Fruit fly (Drosophila melanogaster) whole organism: ENCODE results near the gene CG31681.

Experiments
- EcR ChIP-seq, 2 experiments: fragments of >200 bp; optimal IDR thresholded peaks; 2 replicates each; lab custom pipeline; 2017; ENCODE audit warnings: missing biosample characterization in 2 of 2, missing genetic modification characterization in 2 of 2, missing genetic modification reagents in 2 of 2
- pan ChIP-seq: fragments of >200 bp; optimal IDR thresholded peaks from 2 replicates; lab custom pipeline; 2017
- psq ChIP-seq: fragments of >200 bp; optimal IDR thresholded peaks from 2 replicates; lab custom pipeline; 2017

dm6 chr2L:2252241-2252640, 34.4 kb downstream of the CG31681 start, which contains the start of gene CG17239:
- TF ChIP-seq EcR (GFP tag; optimal IDR thresholded peaks at IDR 0.05; lab: Kevin White, UChicago) (no peak), pan (no peak), psq (lab: Kevin White, UChicago) (no peak)
